Worm (Caenorhabditis elegans): ENCODE results near the gene Y38E10A.34.

Gene Y38E10A.34

DNA sequence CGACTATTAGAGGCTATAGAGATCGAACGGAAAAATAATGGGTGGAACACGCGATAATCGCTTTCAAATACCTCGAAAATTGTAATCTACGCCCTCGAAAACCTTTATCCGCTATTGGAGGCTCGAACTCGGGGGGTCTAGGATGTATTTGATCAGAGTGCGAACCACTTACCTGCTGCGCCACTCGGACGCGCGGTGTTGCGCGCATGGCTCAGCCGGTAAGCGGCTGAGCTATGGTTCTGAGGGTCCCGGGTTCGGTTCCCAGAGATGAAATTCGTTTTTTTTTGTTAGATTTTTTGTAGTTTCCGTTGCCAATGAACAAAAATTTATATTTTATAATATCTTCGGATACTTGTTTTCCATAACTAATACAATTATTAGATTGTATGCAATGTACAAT lies 37.2 kb downstream of the Y38E10A.34 start:
- TF ChIP-seq nhr-2 (tag; optimal IDR thresholded peaks at IDR 0.05) (no peak), ces-1 (GFP tag; optimal IDR thresholded peaks at IDR 0.05) (peak; percentile 16)

DNA sequence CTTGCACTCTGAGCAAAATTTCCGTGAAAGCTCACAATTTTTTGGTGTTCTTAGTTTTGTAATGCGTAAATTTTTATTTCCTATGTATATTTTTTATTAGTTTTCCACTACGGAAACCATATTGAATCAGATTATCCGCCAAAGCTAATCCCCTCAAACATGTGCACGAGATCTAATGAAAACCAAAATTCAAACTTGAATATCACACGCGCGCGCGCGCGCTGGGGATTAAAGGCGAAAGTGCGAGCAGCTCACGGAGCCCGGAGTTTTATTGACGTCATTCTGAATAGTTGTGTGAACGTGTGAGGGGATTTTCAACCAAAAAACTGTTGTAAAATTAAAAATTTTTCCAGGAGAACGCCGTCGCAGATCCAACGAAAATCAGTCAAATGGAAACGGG lies 37.9 kb downstream of the Y38E10A.34 start:
- TF ChIP-seq flh-1 (GFP tag; optimal IDR thresholded peaks at IDR 0.05) (no peak), sptf-1 (tag; optimal IDR thresholded peaks at IDR 0.05) (no peak), zip-8 (tag; optimal IDR thresholded peaks at IDR 0.05) (no peak), ces-1 (GFP tag; optimal IDR thresholded peaks at IDR 0.05) (no peak), drap-1 (GFP tag; optimal IDR thresholded peaks at IDR 0.05) (no peak), hlh-1 (tag; optimal IDR thresholded peaks at IDR 0.05) (no peak), unc-120 (tag; optimal IDR thresholded peaks at IDR 0.05; ENCODE audit: poor library complexity, severe bottlenecking) (no peak), nhr-237 (tag; optimal IDR thresholded peaks at IDR 0.05) (no peak)

DNA sequence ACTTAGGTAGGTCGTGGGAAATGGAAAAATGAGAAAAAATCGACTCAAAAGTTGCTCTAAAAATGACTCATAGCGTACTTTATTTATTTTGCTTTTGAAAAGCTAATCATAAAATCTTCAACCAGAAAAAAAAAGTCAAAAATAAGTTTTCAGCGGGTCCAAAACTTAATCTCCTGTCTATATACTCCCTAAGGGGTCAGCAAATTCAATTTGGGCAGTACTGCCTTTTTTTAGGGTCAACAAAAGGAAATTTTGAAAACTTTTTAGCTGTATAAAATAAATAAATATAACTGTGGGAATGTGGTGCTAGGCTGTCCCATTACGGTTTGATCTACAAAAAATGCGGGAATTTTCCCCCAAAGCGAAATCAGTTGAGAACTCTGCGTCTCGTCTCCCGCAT lies 38.4 kb downstream of the Y38E10A.34 start:
- no peak for TF ChIP-seq unc-39 (tag; optimal IDR thresholded peaks at IDR 0.05)
- TF ChIP-seq ztf-11 (tag; optimal IDR thresholded peaks at IDR 0.05): no peak
- TF ChIP-seq nhr-2 (tag; optimal IDR thresholded peaks at IDR 0.05): no peak
- TF ChIP-seq mab-5 (tag; optimal IDR thresholded peaks at IDR 0.05): no peak
- TF ChIP-seq lin-13 (tag; optimal IDR thresholded peaks at IDR 0.05): no peak
- no peak for TF ChIP-seq mep-1 (tag; optimal IDR thresholded peaks at IDR 0.05)
- TF ChIP-seq tbx-8 (GFP tag; optimal IDR thresholded peaks at IDR 0.05): no peak
- no peak for TF ChIP-seq ham-2 (GFP tag; optimal IDR thresholded peaks at IDR 0.05)
- TF ChIP-seq pha-4 (tag; optimal IDR thresholded peaks at IDR 0.05): no peak

DNA sequence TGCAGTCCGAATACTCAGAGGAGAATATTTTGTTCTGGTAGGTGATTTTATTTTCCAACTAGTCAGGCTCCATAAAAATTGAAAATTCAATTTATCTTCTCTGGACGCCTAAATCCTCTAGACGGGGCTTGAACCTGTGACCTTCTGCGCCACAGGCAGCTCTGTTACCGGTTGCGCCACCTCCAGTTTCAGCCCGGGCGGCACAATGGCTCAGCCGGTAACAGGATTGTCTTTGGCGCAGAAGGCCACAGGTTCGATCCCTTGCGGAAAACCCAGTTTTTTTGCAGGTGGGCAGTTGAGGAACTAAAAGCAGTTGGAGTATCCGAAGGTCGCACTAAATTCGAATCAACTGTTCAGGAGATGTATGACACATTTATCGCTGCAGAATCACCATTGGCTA lies 38.9 kb downstream of the Y38E10A.34 start:
- TF ChIP-seq elt-1 (tag; optimal IDR thresholded peaks at IDR 0.05; ENCODE audit: borderline replicate concordance, insufficient read depth): no peak
- TF ChIP-seq mls-2 (tag; optimal IDR thresholded peaks at IDR 0.05): no peak
- no peak for TF ChIP-seq lin-13 (tag; optimal IDR thresholded peaks at IDR 0.05)
- no peak for TF ChIP-seq M03D4.4 (tag; optimal IDR thresholded peaks at IDR 0.05)
- no peak for TF ChIP-seq bed-3 (GFP tag; optimal IDR thresholded peaks at IDR 0.05)
- TF ChIP-seq drap-1 (GFP tag; optimal IDR thresholded peaks at IDR 0.05): no peak
- no peak for TF ChIP-seq sptf-1 (tag; optimal IDR thresholded peaks at IDR 0.05)
- no peak for TF ChIP-seq nhr-28 (tag; optimal IDR thresholded peaks at IDR 0.05)
- no peak for TF ChIP-seq cnd-1 (tag; optimal IDR thresholded peaks at IDR 0.05)
- no peak for TF ChIP-seq unc-62 (GFP tag; optimal IDR thresholded peaks at IDR 0.05)
- no peak for TF ChIP-seq nhr-76 (tag; optimal IDR thresholded peaks at IDR 0.05)

DNA sequence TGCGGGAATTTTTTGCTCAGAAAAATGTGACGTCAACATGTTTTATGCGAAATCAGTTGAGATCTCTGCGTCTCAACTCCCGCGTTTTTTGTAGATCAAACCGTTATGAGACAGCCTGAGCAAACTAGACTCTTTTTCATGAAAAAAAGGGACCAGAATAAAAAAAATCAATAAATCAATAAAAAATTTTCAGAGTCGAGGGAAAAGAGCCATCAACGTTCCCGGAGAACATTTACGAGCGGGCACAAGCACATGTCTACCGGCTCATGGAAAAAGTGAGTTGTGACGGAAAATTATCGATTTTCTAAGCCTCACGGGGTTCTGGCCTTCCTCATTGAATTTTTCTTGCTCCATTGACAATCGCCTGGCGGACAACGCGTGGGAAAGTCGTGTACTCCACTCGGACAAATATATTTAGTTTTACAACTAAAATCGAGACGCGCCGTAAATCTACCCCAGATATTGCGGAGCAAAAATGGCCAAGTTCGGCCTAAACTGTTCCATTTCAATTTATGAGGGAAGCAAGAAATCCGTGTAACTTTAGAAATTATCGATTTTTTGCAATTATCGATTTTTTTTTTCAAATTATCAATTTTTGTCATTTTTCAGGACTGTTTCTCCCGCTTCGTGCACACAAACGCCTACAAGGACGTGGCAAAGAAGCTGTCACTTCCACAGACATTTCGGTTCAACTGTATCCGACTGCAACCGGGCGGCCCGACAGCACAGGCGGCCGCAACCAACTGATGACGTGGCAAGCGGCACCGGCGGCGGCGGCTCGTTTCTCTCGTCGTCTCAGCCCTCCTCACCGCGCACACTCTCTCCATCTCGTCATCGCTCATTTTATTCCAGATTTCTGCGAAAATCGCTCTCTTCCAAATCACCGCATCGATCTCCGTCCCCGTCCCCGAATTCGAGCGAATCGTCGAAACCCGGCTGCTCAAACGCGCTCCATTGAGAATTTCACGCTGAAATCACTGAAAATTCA lies 40.2 kb downstream of the Y38E10A.34 start:
- TF ChIP-seq elt-1 (tag; optimal IDR thresholded peaks at IDR 0.05; ENCODE audit: borderline replicate concordance, insufficient read depth): no peak
- TF ChIP-seq unc-62 (GFP tag; optimal IDR thresholded peaks at IDR 0.05): no peak
- TF ChIP-seq ham-2 (GFP tag; optimal IDR thresholded peaks at IDR 0.05): no peak
- no peak for TF ChIP-seq nhr-76 (tag; optimal IDR thresholded peaks at IDR 0.05)
- no peak for TF ChIP-seq nhr-28 (tag; optimal IDR thresholded peaks at IDR 0.05)
- TF ChIP-seq unc-120 (tag; optimal IDR thresholded peaks at IDR 0.05; ENCODE audit: poor library complexity, severe bottlenecking): no peak
- TF ChIP-seq snpc-4 (tag; optimal IDR thresholded peaks at IDR 0.05): no peak
- TF ChIP-seq nhr-2 (tag; optimal IDR thresholded peaks at IDR 0.05): no peak
- TF ChIP-seq mep-1 (tag; optimal IDR thresholded peaks at IDR 0.05): no peak
- TF ChIP-seq nhr-12 (tag; optimal IDR thresholded peaks at IDR 0.05): no peak
- no peak for TF ChIP-seq ztf-11 (tag; optimal IDR thresholded peaks at IDR 0.05)
- TF ChIP-seq mls-2 (tag; optimal IDR thresholded peaks at IDR 0.05): no peak
- TF ChIP-seq drap-1 (GFP tag; optimal IDR thresholded peaks at IDR 0.05): no peak
- no peak for TF ChIP-seq M03D4.4 (tag; optimal IDR thresholded peaks at IDR 0.05)

DNA sequence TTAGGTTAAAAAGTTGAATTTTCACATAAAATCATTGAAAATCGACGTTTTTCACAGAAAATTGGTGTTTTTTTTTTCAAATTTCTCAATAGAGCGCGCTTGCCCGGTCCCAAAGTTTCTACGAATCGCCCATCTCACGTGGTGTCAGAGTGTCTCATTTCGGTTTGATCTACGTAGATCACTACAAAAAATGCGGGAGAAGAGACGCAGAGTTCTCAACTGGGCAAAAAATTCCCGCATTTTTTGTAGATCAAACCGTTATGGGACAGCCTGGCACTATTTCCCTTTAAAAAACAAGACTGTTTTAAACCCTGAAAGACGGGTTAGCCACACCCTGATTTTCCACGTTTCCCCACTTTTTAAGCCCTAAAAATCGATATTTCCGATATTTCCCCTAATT lies 40.9 kb downstream of the Y38E10A.34 start:
- no peak for TF ChIP-seq nhr-2 (tag; optimal IDR thresholded peaks at IDR 0.05)
- TF ChIP-seq bed-3 (GFP tag; optimal IDR thresholded peaks at IDR 0.05): no peak
- no peak for TF ChIP-seq zip-8 (tag; optimal IDR thresholded peaks at IDR 0.05)
- no peak for TF ChIP-seq mls-2 (tag; optimal IDR thresholded peaks at IDR 0.05)
- no peak for TF ChIP-seq lin-13 (tag; optimal IDR thresholded peaks at IDR 0.05)
- TF ChIP-seq unc-39 (tag; optimal IDR thresholded peaks at IDR 0.05): no peak
- no peak for TF ChIP-seq ceh-83 (GFP tag; optimal IDR thresholded peaks at IDR 0.05)
- no peak for TF ChIP-seq ztf-11 (tag; optimal IDR thresholded peaks at IDR 0.05)
- TF ChIP-seq elt-1 (tag; optimal IDR thresholded peaks at IDR 0.05; ENCODE audit: borderline replicate concordance, insufficient read depth): no peak
- TF ChIP-seq flh-1 (GFP tag; optimal IDR thresholded peaks at IDR 0.05): no peak
- no peak for TF ChIP-seq hlh-1 (tag; optimal IDR thresholded peaks at IDR 0.05)
- TF ChIP-seq lin-32 (GFP tag; optimal IDR thresholded peaks at IDR 0.05): no peak
- no peak for TF ChIP-seq sem-2 (GFP tag; optimal IDR thresholded peaks at IDR 0.05)
- no peak for TF ChIP-seq mab-5 (tag; optimal IDR thresholded peaks at IDR 0.05)
- no peak for TF ChIP-seq drap-1 (GFP tag; optimal IDR thresholded peaks at IDR 0.05)
- TF ChIP-seq nhr-12 (tag; optimal IDR thresholded peaks at IDR 0.05): no peak
- no peak for TF ChIP-seq ceh-39 (tag; optimal IDR thresholded peaks at IDR 0.05)
- TF ChIP-seq nhr-237 (tag; optimal IDR thresholded peaks at IDR 0.05): no peak
- no peak for TF ChIP-seq nhr-76 (tag; optimal IDR thresholded peaks at IDR 0.05)
